Worm (Caenorhabditis elegans) whole organism, L1 larva: ENCODE data around the gene gad-2.

Experiments used
- aly-2 ChIP-seq: fragments of 150-350 bp; optimal IDR thresholded peaks from 2 replicates; lab custom pipeline; 2014; ENCODE audit warnings: missing biosample characterization, missing genetic modification characterization
- ceh-82 ChIP-seq, 3 experiments: fragments of 150-350 bp in 1 of 3; sonication (generic microtip) in 2 of 3; optimal IDR thresholded peaks; 2 replicates each; lab custom pipeline; 2014 to 2017; ENCODE audit warnings: missing biosample characterization in 3 of 3, missing genetic modification characterization in 3 of 3
- dpl-1 ChIP-seq, 3 experiments: fragments of 150-350 bp in 2 of 3; sonication (generic microtip) in 1 of 3; optimal IDR thresholded peaks; 2 replicates each; lab custom pipeline; 2014 to 2017; ENCODE audit warnings: missing biosample characterization in 3 of 3, missing genetic modification characterization in 3 of 3, missing genetic modification reagents in 3 of 3
- efl-1 ChIP-seq, 4 experiments: fragments of 150-350 bp; optimal IDR thresholded peaks in 3 of 4; peaks in 1 of 4; 1 replicate in 1 of 4; 2 replicates in 3 of 4; lab custom pipeline; 2014; ENCODE audit warnings: missing biosample characterization in 2 of 4, missing genetic modification characterization in 2 of 4, missing genetic modification reagents in 2 of 4
- elt-2 ChIP-seq: sonication (generic microtip); optimal IDR thresholded peaks from 2 replicates; lab custom pipeline; 2016; ENCODE audit warnings: missing genetic modification characterization, mild to moderate bottlenecking, inconsistent platforms, missing compliant biosample characterization, missing genetic modification reagents
- elt-3 ChIP-seq, 6 experiments: fragments of 150-350 bp in 1 of 6; sonication (generic microtip); optimal IDR thresholded peaks; 2 replicates each; lab custom pipeline; 2017 to 2018; ENCODE audit warnings: missing biosample characterization in 6 of 6, missing genetic modification characterization in 6 of 6, inconsistent platforms in 1 of 6
- fos-1 ChIP-seq: fragments of 150-350 bp; optimal IDR thresholded peaks from 2 replicates; lab custom pipeline; 2014; ENCODE audit warnings: missing biosample characterization, missing genetic modification characterization
- lin-15B ChIP-seq: fragments of 150-350 bp; sonication (generic microtip); optimal IDR thresholded peaks from 3 replicates; lab custom pipeline; 2014; ENCODE audit warnings: missing biosample characterization, missing genetic modification characterization
- mep-1 ChIP-seq: fragments of 150-350 bp; optimal IDR thresholded peaks from 2 replicates; lab custom pipeline; 2014; ENCODE audit warnings: missing biosample characterization, missing genetic modification characterization
- nhr-76 ChIP-seq: sonication (generic microtip); optimal IDR thresholded peaks from 2 replicates; lab custom pipeline; 2017; ENCODE audit warnings: missing biosample characterization, missing genetic modification characterization
- sptf-1 ChIP-seq: fragments of 150-350 bp; optimal IDR thresholded peaks from 2 replicates; lab custom pipeline; 2014; ENCODE audit warnings: missing biosample characterization, missing genetic modification characterization

ce11 chrX:7405393-7405792 lies 12.1 kb downstream of the gad-2 start, which contains the start of gene C10A4.3:
- TF ChIP-seq ceh-82 (tag; optimal IDR thresholded peaks at IDR 0.05; lab: Kevin White, UChicago) = no peak
- TF ChIP-seq sptf-1 (tag; lab: Kevin White, UChicago) = no peak
- TF ChIP-seq aly-2 (tag; lab: Kevin White, UChicago) = no peak
- TF ChIP-seq nhr-76 = no peak
- no peak for TF ChIP-seq dpl-1 (GFP tag; optimal IDR thresholded peaks at IDR 0.05; lab: Kevin White, UChicago)
- TF ChIP-seq mep-1 (tag; lab: Kevin White, UChicago) = no peak
- TF ChIP-seq lin-15B (tag; lab: Kevin White, UChicago) = no peak
- TF ChIP-seq fos-1 = no peak
- TF ChIP-seq efl-1 (optimal IDR thresholded peaks at IDR 0.05; lab: Kevin White, UChicago) = no peak
- TF ChIP-seq efl-1 (GFP tag; optimal IDR thresholded peaks at IDR 0.05 in 1 of 2; lab: Kevin White, UChicago) = no peak
- no peak for TF ChIP-seq elt-2
- TF ChIP-seq elt-3 (tag; optimal IDR thresholded peaks at IDR 0.05; lab: Kevin White, UChicago) = no peak
